Worm (Caenorhabditis elegans) whole organism, early embryonic: ENCODE measurements around the gene C01G5.4.

Experiments used
- ama-1 ChIP-seq: fragments of 150-350 bp; optimal IDR thresholded peaks from 2 replicates; lab custom pipeline; 2014
- hmg-4 ChIP-seq: fragments of 200-800 bp; sonication (Bioruptor generic); optimal IDR thresholded peaks from 2 replicates; lab custom pipeline; 2018; ENCODE audit warnings: mild to moderate bottlenecking, missing genetic modification characterization, missing compliant biosample characterization
- hnd-1 ChIP-seq: sonication (generic microtip); optimal IDR thresholded peaks from 2 replicates; lab custom pipeline; 2016; ENCODE audit warnings: missing genetic modification characterization, missing compliant biosample characterization
- scrt-1 ChIP-seq: fragments of 200-800 bp; sonication (Bioruptor generic); IDR thresholded peaks from 2 replicates; pipeline ENCODE4 v1.3.6; 2022; ENCODE audit warnings: missing genetic modification characterization, missing compliant biosample characterization
- sea-1 ChIP-seq: fragments of 200-800 bp; sonication (Bioruptor generic); conservative IDR thresholded peaks from 2 replicates; pipeline ENCODE4 v1.3.6; 2022; ENCODE audit warnings: missing genetic modification characterization, missing compliant biosample characterization
- tbx-11 ChIP-seq: fragments of 200-800 bp; sonication (Bioruptor generic); IDR thresholded peaks from 2 replicates; pipeline ENCODE4 v1.3.6; 2022; ENCODE audit warnings: missing genetic modification characterization, missing compliant biosample characterization
- tbx-37 ChIP-seq: fragments of 200-800 bp; sonication (Bioruptor generic); conservative IDR thresholded peaks from 2 replicates; pipeline ENCODE4 v1.3.6; 2022; ENCODE audit warnings: missing genetic modification reagents, missing genetic modification characterization, missing compliant biosample characterization
- tra-4 ChIP-seq: sonication (generic microtip); optimal IDR thresholded peaks from 2 replicates; lab custom pipeline; 2017; ENCODE audit warnings: missing genetic modification characterization, missing compliant biosample characterization

DNA sequence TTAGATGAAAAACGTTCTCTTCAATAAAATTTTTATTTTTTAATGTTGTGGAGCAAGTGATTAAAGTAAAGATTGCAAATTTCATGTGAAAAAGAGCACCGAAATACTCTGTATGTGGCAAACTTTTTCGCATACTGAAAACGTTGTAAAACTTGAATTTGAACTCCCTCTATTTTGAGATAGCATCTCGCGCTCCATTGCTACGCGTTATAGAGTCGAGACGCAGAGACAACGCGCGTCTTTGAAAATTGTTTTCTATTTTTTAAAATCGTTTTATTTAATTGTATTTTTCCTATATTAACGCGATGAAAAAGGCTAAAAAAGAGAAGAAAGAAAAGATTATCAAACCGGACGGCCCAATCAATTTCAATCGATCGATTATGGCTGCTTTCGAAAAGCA, 17.1 kb downstream of the C01G5.4 start, which contains the start of gene fan-1:
- TF ChIP-seq ama-1 (lab: Kevin White, UChicago): no peak
- TF ChIP-seq tbx-11 (GFP tag; lab: Robert Waterston, UW): no peak
- TF ChIP-seq tra-4: no peak
- TF ChIP-seq scrt-1 (GFP tag; lab: Robert Waterston, UW): no peak
- no peak for TF ChIP-seq hmg-4 (GFP tag; lab: Kevin White, UChicago)
- no peak for TF ChIP-seq hnd-1 (tag; lab: Kevin White, UChicago)
- TF ChIP-seq tbx-37 (GFP tag; lab: Robert Waterston, UW): no peak
- TF ChIP-seq sea-1 (GFP tag; lab: Robert Waterston, UW): no peak
